Worm (Caenorhabditis elegans): ENCODE results near the gene pbo-5.

DNA sequence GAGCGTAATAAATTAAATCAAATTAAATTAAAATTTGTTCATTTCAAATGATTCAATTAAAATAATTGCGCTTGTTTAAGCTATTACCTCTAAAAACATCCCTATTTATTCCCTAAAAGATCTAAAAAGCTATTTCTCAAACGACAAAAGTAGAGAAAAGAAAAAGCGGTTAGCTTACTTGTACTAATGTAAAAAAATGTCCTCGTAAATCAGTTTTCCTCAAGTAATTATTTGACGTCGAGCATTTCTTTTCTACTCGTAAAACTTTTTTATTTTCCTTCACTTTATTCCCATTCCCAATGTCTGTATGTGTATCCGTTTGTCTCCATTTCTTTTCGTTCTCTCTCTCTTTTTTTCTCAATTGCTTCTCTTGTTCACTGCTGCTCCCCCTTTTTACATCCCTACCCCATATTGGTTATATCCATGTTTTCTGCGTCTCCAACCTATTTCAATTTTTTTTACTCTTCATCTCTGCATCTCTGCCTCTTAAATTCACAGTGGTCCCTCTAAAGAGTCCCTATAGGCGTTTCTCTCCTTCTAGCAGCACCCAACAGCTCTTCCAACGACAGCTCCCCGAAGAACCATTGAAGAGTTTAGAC, 36.1 kb upstream of the pbo-5 start, which contains the start of gene unc-80:
- no peak for TF ChIP-seq nhr-237 (tag; optimal IDR thresholded peaks at IDR 0.05)
- no peak for TF ChIP-seq lin-13 (tag; optimal IDR thresholded peaks at IDR 0.05)
- peak; percentile 6 for TF ChIP-seq mep-1 (tag; optimal IDR thresholded peaks at IDR 0.05)
- TF ChIP-seq ces-1 (GFP tag; optimal IDR thresholded peaks at IDR 0.05) = peak; percentile 84
- no peak for TF ChIP-seq ztf-11 (tag; optimal IDR thresholded peaks at IDR 0.05)
- TF ChIP-seq zip-8 (tag; optimal IDR thresholded peaks at IDR 0.05) = no peak
- no peak for TF ChIP-seq hlh-1 (tag; optimal IDR thresholded peaks at IDR 0.05)
- no peak for TF ChIP-seq nhr-28 (tag; optimal IDR thresholded peaks at IDR 0.05)
- no peak for TF ChIP-seq M03D4.4 (tag; optimal IDR thresholded peaks at IDR 0.05)
- no peak for TF ChIP-seq snpc-4 (tag; optimal IDR thresholded peaks at IDR 0.05)
- TF ChIP-seq unc-62 (GFP tag; optimal IDR thresholded peaks at IDR 0.05) = no peak
- no peak for TF ChIP-seq nhr-12 (tag; optimal IDR thresholded peaks at IDR 0.05)
- no peak for TF ChIP-seq lsy-2 (tag; optimal IDR thresholded peaks at IDR 0.05)
- no peak for TF ChIP-seq elt-3 (tag; optimal IDR thresholded peaks at IDR 0.05)

Measured in whole organism, mixed stage, embryonic.